Comparison of ENCODE assay signal across 4 fruit fly cellular contexts in genomic region chr3R:14890064-14890709, dm6.
TF ChIP-seq lines count a peak whose summit lies in the region.

Gene CycC (minus strand): TSS chr3R:14890205.
Gene UQCR-C1 (plus strand): TSS chr3R:14890231.

- peak; percentile 20 for TF ChIP-seq CTCF in whole organism, embryonic (GFP tag; optimal IDR thresholded peaks at IDR 0.05; lab: Kevin White, UChicago)

TF ChIP-seq in whole organism, adult, 20 proteins besides CTCF, POLR2A, EP300 and RAD21:
- TF ChIP-seq CG1620 (GFP tag; optimal IDR thresholded peaks at IDR 0.05; lab: Kevin White, UChicago) (no peak), kay (GFP tag; lab: Kevin White, UChicago; ENCODE audit: borderline replicate concordance) (no peak), ovo (GFP tag; optimal IDR thresholded peaks at IDR 0.05; lab: Kevin White, UChicago) (no peak), CG7101 (tag; optimal IDR thresholded peaks at IDR 0.05; lab: Kevin White, UChicago) (peak; percentile 19), toe (GFP tag; optimal IDR thresholded peaks at IDR 0.05; lab: Kevin White, UChicago) (no peak), bab1 (GFP tag; optimal IDR thresholded peaks at IDR 0.05; lab: Kevin White, UChicago) (peak; percentile 70)

TF ChIP-seq in whole organism, embryonic, 481 proteins besides CTCF, POLR2A, EP300 and RAD21 (continues in another document):
- TF ChIP-seq CG17829 (tag; optimal IDR thresholded peaks at IDR 0.05; lab: Kevin White, UChicago) (peak; percentile 8), pnt (GFP tag; optimal IDR thresholded peaks at IDR 0.05; lab: Kevin White, UChicago) (no peak), stwl (tag; optimal IDR thresholded peaks at IDR 0.05; lab: Kevin White, UChicago) (peak; percentile 62), gsb (GFP tag; IDR thresholded peaks at IDR 0.05; lab: Robert Waterston, UW) (no peak), CG3281 (GFP tag; optimal IDR thresholded peaks at IDR 0.05; lab: Kevin White, UChicago) (peak; percentile 31), CG18262 (tag; optimal IDR thresholded peaks at IDR 0.05; lab: Kevin White, UChicago) (no peak), MTF-1 (GFP tag; optimal IDR thresholded peaks at IDR 0.05; lab: Kevin White, UChicago; ENCODE audit: borderline replicate concordance) (peak; percentile 13), CG6254 (GFP tag; optimal IDR thresholded peaks at IDR 0.05; lab: Kevin White, UChicago) (no peak), CG15514 (GFP tag; optimal IDR thresholded peaks at IDR 0.05; lab: Kevin White, UChicago) (peak; percentile 46), hkb (optimal IDR thresholded peaks at IDR 0.05; lab: Kevin White, UChicago) (no peak), hkb (GFP tag; IDR thresholded peaks at IDR 0.05; lab: Robert Waterston, UW) (no peak), cg (GFP tag; optimal IDR thresholded peaks at IDR 0.05; lab: Kevin White, UChicago) (peak; percentile 84), Fer1 (GFP tag; optimal IDR thresholded peaks at IDR 0.05; lab: Kevin White, UChicago) (peak; percentile 34), CG4854 (GFP tag; optimal IDR thresholded peaks at IDR 0.05; lab: Kevin White, UChicago) (no peak), E2f2 (GFP tag; IDR thresholded peaks at IDR 0.05; lab: Robert Waterston, UW) (peak; percentile 37), CG7271 (tag; optimal IDR thresholded peaks at IDR 0.05; lab: Kevin White, UChicago) (peak; percentile 4), CG14441 (GFP tag; IDR thresholded peaks at IDR 0.05; lab: Robert Waterston, UW) (no peak), nmo (GFP tag; optimal IDR thresholded peaks at IDR 0.05; lab: Kevin White, UChicago) (peak; percentile 22), Ssrp (tag; optimal IDR thresholded peaks at IDR 0.05; lab: Kevin White, UChicago) (no peak), ranshi (GFP tag; IDR thresholded peaks at IDR 0.05; lab: Robert Waterston, UW) (no peak), Tbp (GFP tag; optimal IDR thresholded peaks at IDR 0.05; lab: Kevin White, UChicago) (no peak), CG13287 (GFP tag; IDR thresholded peaks at IDR 0.05; lab: Robert Waterston, UW; ENCODE audit: partially characterized antibody) (peak; percentile 32; the same call in 1 of the 2 replicates), CG4282 (GFP tag; optimal IDR thresholded peaks at IDR 0.05; lab: Kevin White, UChicago) (no peak), CG30403 (GFP tag; optimal IDR thresholded peaks at IDR 0.05; lab: Kevin White, UChicago) (no peak), CG14860 (GFP tag; IDR thresholded peaks at IDR 0.05; lab: Robert Waterston, UW; ENCODE audit: partially characterized antibody) (no peak), dm (GFP tag; optimal IDR thresholded peaks at IDR 0.05; lab: Kevin White, UChicago) (peak; percentile 15), CG30020 (tag; optimal IDR thresholded peaks at IDR 0.05; lab: Kevin White, UChicago) (peak; percentile 33), br (optimal IDR thresholded peaks at IDR 0.05; lab: Kevin White, UChicago) (no peak), grau (tag; optimal IDR thresholded peaks at IDR 0.05; lab: Kevin White, UChicago) (no peak)

TF ChIP-seq in whole organism, prepupa, 60 proteins besides CTCF, POLR2A, EP300 and RAD21:
- TF ChIP-seq vri (GFP tag; optimal IDR thresholded peaks at IDR 0.05; lab: Kevin White, UChicago) (peak; percentile 80), Ets96B (tag; optimal IDR thresholded peaks at IDR 0.05; lab: Kevin White, UChicago) (no peak)

TF ChIP-seq in whole organism, wandering third instar larva, 38 proteins besides CTCF, POLR2A, EP300 and RAD21:
- TF ChIP-seq br (GFP tag; optimal IDR thresholded peaks at IDR 0.05; lab: Kevin White, UChicago) (no peak), Rel (GFP tag; optimal IDR thresholded peaks at IDR 0.05; lab: Kevin White, UChicago) (no peak), Rel (tag; optimal IDR thresholded peaks at IDR 0.05; lab: Kevin White, UChicago) (peak; percentile 33), dmrt93B (GFP tag; optimal IDR thresholded peaks at IDR 0.05; lab: Kevin White, UChicago) (no peak)
